Worm (Caenorhabditis elegans): ENCODE results near the gene ssp-10.

ce11 chrIV:9863817-9864216, 13.0 kb upstream of the ssp-10 start, which contains the start of gene K07F5.16:
- TF ChIP-seq unc-62 (GFP tag; optimal IDR thresholded peaks at IDR 0.05 in 1 of 2) (no peak), unc-62 (tag; optimal IDR thresholded peaks at IDR 0.05) (no peak), lin-39 (tag; optimal IDR thresholded peaks at IDR 0.05) (no peak), tag-97 (GFP tag; IDR thresholded peaks at IDR 0.05) (no peak), unc-39 (tag; optimal IDR thresholded peaks at IDR 0.05) (no peak), pqm-1 (tag; optimal IDR thresholded peaks at IDR 0.05) (no peak), lin-15B (tag; optimal IDR thresholded peaks at IDR 0.05) (no peak), pha-4 (GFP tag; IDR thresholded peaks at IDR 0.05) (no peak), pha-4 (tag; optimal IDR thresholded peaks at IDR 0.05) (no peak), skn-1 (tag; optimal IDR thresholded peaks at IDR 0.05) (no peak)

All from whole organism, L4 larva.